Worm (Caenorhabditis elegans): ENCODE data around the gene srh-185.

DNA sequence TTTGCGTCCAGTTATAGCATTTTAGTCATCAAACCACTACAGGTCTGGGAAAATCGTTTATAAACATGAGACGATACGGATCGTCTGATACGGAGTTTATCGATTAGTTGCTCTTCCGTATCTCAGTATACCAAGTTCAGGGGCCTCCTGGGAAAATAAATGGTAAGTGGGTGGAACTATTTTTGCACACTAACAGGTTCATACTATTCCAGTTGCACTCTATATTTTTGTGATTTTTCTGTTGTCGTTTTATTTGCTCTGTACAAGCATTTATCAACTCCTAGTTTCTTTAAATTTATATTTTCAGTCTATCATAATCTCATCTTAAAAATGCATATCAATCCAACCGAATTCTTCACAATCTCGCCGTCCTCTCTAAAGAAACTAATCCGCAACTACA lies 48.9 kb downstream of the srh-185 start, which contains the start of gene Y73C8C.3:
- TF ChIP-seq ama-1 (optimal IDR thresholded peaks at IDR 0.05) = no peak
- no peak for TF ChIP-seq tbx-37 (GFP tag; conservative IDR thresholded peaks at IDR 0.05)
- TF ChIP-seq F13C5.2 (tag; optimal IDR thresholded peaks at IDR 0.05) = no peak
- no peak for TF ChIP-seq flt-1 (GFP tag; IDR thresholded peaks at IDR 0.05)
- TF ChIP-seq aly-1 (tag; optimal IDR thresholded peaks at IDR 0.05) = no peak
- TF ChIP-seq ceh-13 (GFP tag; optimal IDR thresholded peaks at IDR 0.05) = no peak
